Worm (Caenorhabditis elegans) whole organism, L1 larva: ENCODE measurements around the gene T26C5.4.

Experiments used
- blmp-1 ChIP-seq: fragments of 150-350 bp; optimal IDR thresholded peaks from 2 replicates; lab custom pipeline; 2014; ENCODE audit warnings: missing biosample characterization, missing genetic modification characterization
- ces-1 ChIP-seq: fragments of 150-350 bp; optimal IDR thresholded peaks from 2 replicates; lab custom pipeline; 2014; ENCODE audit warnings: missing biosample characterization, missing genetic modification reagents, missing genetic modification characterization
- efl-3 ChIP-seq: fragments of 200-800 bp; sonication (Bioruptor generic); optimal IDR thresholded peaks from 2 replicates; lab custom pipeline; 2018; ENCODE audit warnings: mild to moderate bottlenecking, missing genetic modification characterization, missing compliant biosample characterization
- nhr-11 ChIP-seq: fragments of 150-350 bp; optimal IDR thresholded peaks from 2 replicates; lab custom pipeline; 2014; ENCODE audit warnings: missing biosample characterization, missing genetic modification characterization
- nhr-77 ChIP-seq: fragments of 150-350 bp; optimal IDR thresholded peaks from 2 replicates; lab custom pipeline; 2014; ENCODE audit warnings: missing biosample characterization, missing genetic modification characterization

- TF ChIP-seq ces-1 (GFP tag; lab: Kevin White, UChicago) (no peak), nhr-11 (tag; lab: Kevin White, UChicago) (no peak), efl-3 (GFP tag; lab: Kevin White, UChicago) (no peak), blmp-1 (no peak), nhr-77 (tag; lab: Kevin White, UChicago) (no peak)
Measured at ce11 chrII:9265705-9266104, 15.4 kb upstream of the T26C5.4 start.
